Fruit fly (Drosophila melanogaster): Measurements from ENCODE around the gene CG15198.

DNA sequence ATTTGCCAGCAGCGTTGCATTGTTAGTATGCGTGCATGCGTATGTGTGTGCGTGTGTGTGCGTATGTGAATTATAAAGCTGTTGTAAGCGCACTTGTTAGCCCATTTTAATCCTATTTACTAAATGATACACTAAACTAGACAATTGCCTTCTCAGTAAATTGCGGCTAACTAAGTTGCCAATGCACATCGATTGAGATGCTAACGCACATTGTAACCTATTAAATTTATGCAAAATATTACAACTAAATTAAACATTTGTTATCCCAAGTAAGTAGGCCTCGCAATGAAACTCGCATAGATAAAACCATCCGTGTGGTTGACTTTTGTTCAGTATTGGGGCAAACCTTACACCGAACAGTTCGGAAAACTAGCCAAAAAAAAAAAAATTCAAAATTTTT is at the start of gene CG15198:
- TF ChIP-seq h (optimal IDR thresholded peaks at IDR 0.05) (no peak), psq (optimal IDR thresholded peaks at IDR 0.05) (no peak), Sin3A (optimal IDR thresholded peaks at IDR 0.05) (no peak), ttk (optimal IDR thresholded peaks at IDR 0.05) (no peak), insv (optimal IDR thresholded peaks at IDR 0.05) (no peak), Myc (optimal IDR thresholded peaks at IDR 0.05) (no peak)
